Fruit fly (Drosophila melanogaster): Measurements from ENCODE around the gene spg.

DNA sequence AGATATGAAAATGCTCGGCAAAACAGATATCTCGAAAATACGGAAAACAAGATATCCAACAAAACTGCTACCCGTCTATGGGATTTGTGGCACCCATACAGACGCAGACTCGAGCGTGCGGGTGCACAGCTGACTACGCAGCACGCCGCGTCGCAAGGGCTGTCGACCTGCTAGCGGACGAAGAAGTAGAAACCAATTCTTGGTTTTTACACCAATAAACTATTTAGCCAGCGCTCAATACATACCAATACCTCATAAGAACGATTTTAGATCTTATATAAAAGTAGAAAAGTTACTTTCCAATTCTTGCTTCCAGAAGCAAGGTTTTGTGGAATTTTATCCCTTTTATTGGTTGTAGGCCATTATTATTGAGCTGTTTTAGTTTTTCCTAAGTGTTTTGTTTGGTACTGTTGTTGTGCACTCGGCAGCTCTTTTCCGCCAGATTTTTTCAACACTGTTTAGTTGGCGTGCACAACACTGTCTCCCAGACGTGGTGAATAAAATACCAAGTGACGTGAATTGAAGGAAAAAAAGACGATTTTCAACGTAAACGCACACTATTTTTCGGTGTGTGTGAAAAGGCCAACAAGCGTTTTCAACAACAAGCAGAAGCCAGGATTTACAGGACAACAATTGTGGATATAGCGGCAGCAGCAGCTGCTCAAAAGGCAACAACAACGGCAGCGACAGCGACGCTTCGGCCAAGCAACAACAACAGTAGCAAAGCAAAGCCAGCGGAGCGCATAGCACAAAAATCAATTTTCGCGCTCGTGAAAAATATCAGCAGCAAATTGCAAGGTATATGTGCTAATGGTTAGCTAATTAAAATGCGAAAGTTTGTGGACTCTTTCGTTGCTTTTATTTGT is 43.7 kb downstream of the spg start:
- TF ChIP-seq CG6854 (GFP tag; optimal IDR thresholded peaks at IDR 0.05), result no peak
- peak; percentile 59 for TF ChIP-seq CG8632 (GFP tag; optimal IDR thresholded peaks at IDR 0.05)
- peak; percentile 71 for TF ChIP-seq eg (GFP tag; IDR thresholded peaks at IDR 0.05)
- TF ChIP-seq pdm3 (GFP tag; optimal IDR thresholded peaks at IDR 0.05), result peak; percentile 86
- TF ChIP-seq esn (GFP tag; optimal IDR thresholded peaks at IDR 0.05), result peak; percentile 83
- peak; percentile 62 for TF ChIP-seq CG1621 (tag; optimal IDR thresholded peaks at IDR 0.05)
- peak; percentile 68 for TF ChIP-seq Gug (GFP tag; IDR thresholded peaks at IDR 0.05)

Data from whole organism, prepupa.